Fruit fly (Drosophila melanogaster) whole organism, embryonic: ENCODE measurements around the gene CG16978.

Source experiments
- Asciz ChIP-seq: fragments of 200-800 bp; sonication (Bioruptor generic); optimal IDR thresholded peaks from 2 replicates; lab custom pipeline; 2017; ENCODE audit warnings: missing biosample characterization, mild to moderate bottlenecking, missing genetic modification characterization, missing genetic modification reagents
- Atf6 ChIP-seq: fragments of 200-800 bp; sonication (Bioruptor generic); IDR thresholded peaks from 2 replicates; pipeline ENCODE4 v1.3.6; 2022; ENCODE audit warnings: missing biosample characterization, missing genetic modification characterization
- BEAF-32 ChIP-seq: fragments of 200-800 bp; sonication (Bioruptor generic); optimal IDR thresholded peaks from 3 replicates; lab custom pipeline; 2017; ENCODE audit warnings: missing biosample characterization, missing genetic modification characterization, mild to moderate bottlenecking, moderate library complexity, missing genetic modification reagents
- Blimp-1 ChIP-seq: fragments of 200-800 bp; sonication (Bioruptor generic); optimal IDR thresholded peaks from 3 replicates; lab custom pipeline; 2018; ENCODE audit warnings: missing biosample characterization, missing genetic modification characterization, mild to moderate bottlenecking, moderate library complexity, missing genetic modification reagents
- C15 ChIP-seq: fragments of 200-800 bp; sonication (Bioruptor generic); IDR thresholded peaks from 3 replicates; pipeline ENCODE4 v1.3.6; 2022; ENCODE audit warnings: missing biosample characterization, missing genetic modification characterization
- CG1024 ChIP-seq: fragments of 200-800 bp; sonication (Bioruptor generic); IDR thresholded peaks from 2 replicates; pipeline ENCODE4 v1.3.6; 2022; ENCODE audit warnings: missing biosample characterization, missing genetic modification characterization
- CG10267 ChIP-seq: fragments of 200-800 bp; sonication (Bioruptor generic); optimal IDR thresholded peaks from 2 replicates; lab custom pipeline; 2018; ENCODE audit warnings: missing biosample characterization, mild to moderate bottlenecking, missing genetic modification characterization, moderate library complexity
- CG10321 ChIP-seq: fragments of 200-800 bp; sonication (Bioruptor generic); IDR thresholded peaks from 2 replicates; pipeline ENCODE4 v1.3.6; 2022; ENCODE audit warnings: missing biosample characterization, missing genetic modification characterization
- CG10654 ChIP-seq: fragments of 200-800 bp; sonication (Bioruptor generic); optimal IDR thresholded peaks from 2 replicates; lab custom pipeline; 2016; ENCODE audit warnings: missing biosample characterization, missing genetic modification characterization
- CG13296 ChIP-seq: fragments of 200-800 bp; sonication (Bioruptor generic); optimal IDR thresholded peaks from 3 replicates; lab custom pipeline; 2018; ENCODE audit warnings: missing biosample characterization, mild to moderate bottlenecking, missing genetic modification characterization
- CG14050 ChIP-seq: fragments of 200-800 bp; sonication (Bioruptor generic); IDR thresholded peaks from 3 replicates; pipeline ENCODE4 v1.3.6; 2022; ENCODE audit warnings: missing biosample characterization, missing genetic modification characterization
- CG15269 ChIP-seq: fragments of 200-800 bp; sonication (Bioruptor generic); optimal IDR thresholded peaks from 2 replicates; lab custom pipeline; 2018; ENCODE audit warnings: missing biosample characterization, mild to moderate bottlenecking, missing genetic modification characterization, moderate library complexity
- CG17359 ChIP-seq: fragments of 200-800 bp; sonication (Bioruptor generic); optimal IDR thresholded peaks from 3 replicates; lab custom pipeline; 2018; ENCODE audit warnings: missing biosample characterization, mild to moderate bottlenecking, missing genetic modification characterization, moderate library complexity
- CG2120 ChIP-seq: fragments of 200-800 bp; sonication (Bioruptor generic); optimal IDR thresholded peaks from 3 replicates; lab custom pipeline; 2016; ENCODE audit warnings: missing biosample characterization, missing genetic modification characterization
- CG30020 ChIP-seq: fragments of 200-800 bp; optimal IDR thresholded peaks from 2 replicates; lab custom pipeline; 2019; ENCODE audit warnings: missing biosample characterization, mild to moderate bottlenecking, missing genetic modification characterization, moderate library complexity
- CG32767 ChIP-seq: fragments of 200-800 bp; sonication (Bioruptor generic); IDR thresholded peaks from 2 replicates; pipeline ENCODE4 v1.3.6; 2022; ENCODE audit warnings: missing biosample characterization, missing genetic modification characterization
- CG3407 ChIP-seq: fragments of 200-800 bp; sonication (Bioruptor generic); optimal IDR thresholded peaks from 2 replicates; lab custom pipeline; 2018; ENCODE audit warnings: missing biosample characterization, mild to moderate bottlenecking, missing genetic modification characterization
- CG42726 ChIP-seq: fragments of 200-800 bp; sonication (Bioruptor generic); IDR thresholded peaks from 2 replicates; pipeline ENCODE4 v1.3.6; 2022; ENCODE audit warnings: missing biosample characterization, missing genetic modification characterization; ENCODE audit not compliant: partially characterized antibody
- CG6175 ChIP-seq: fragments of 200-800 bp; sonication (Bioruptor generic); IDR thresholded peaks from 3 replicates; pipeline ENCODE4 v1.3.6; 2022; ENCODE audit warnings: missing biosample characterization, missing genetic modification characterization
- CG7372 ChIP-seq: fragments of 200-800 bp; sonication (Bioruptor generic); IDR thresholded peaks from 2 replicates; pipeline ENCODE4 v1.3.6; 2022; ENCODE audit warnings: missing biosample characterization, missing genetic modification characterization
- CG8924 ChIP-seq: fragments of 200-800 bp; optimal IDR thresholded peaks from 3 replicates; lab custom pipeline; 2019; ENCODE audit warnings: missing biosample characterization, mild to moderate bottlenecking, missing genetic modification characterization, moderate library complexity
- CHES-1-like ChIP-seq: fragments of 200-800 bp; sonication (Bioruptor generic); optimal IDR thresholded peaks from 2 replicates; lab custom pipeline; 2016; ENCODE audit warnings: missing biosample characterization, missing genetic modification characterization
- CkIIα-i1 ChIP-seq: fragments of 200-800 bp; sonication (Bioruptor generic); IDR thresholded peaks from 2 replicates; pipeline ENCODE4 v1.3.6; 2022; ENCODE audit warnings: missing biosample characterization, missing genetic modification characterization
- CoRest ChIP-seq: fragments of 200-800 bp; sonication (Bioruptor generic); optimal IDR thresholded peaks from 3 replicates; lab custom pipeline; 2018; ENCODE audit warnings: missing biosample characterization, mild to moderate bottlenecking, missing genetic modification characterization, moderate library complexity
- Dek ChIP-seq: fragments of 200-800 bp; sonication (Bioruptor generic); optimal IDR thresholded peaks from 3 replicates; lab custom pipeline; 2019; ENCODE audit warnings: missing biosample characterization, mild to moderate bottlenecking, missing genetic modification characterization, moderate library complexity
- Doc2 ChIP-seq: fragments of 200-800 bp; sonication (Bioruptor generic); IDR thresholded peaks from 2 replicates; pipeline ENCODE4 v1.3.6; 2022; ENCODE audit warnings: missing biosample characterization, missing genetic modification characterization
- Lpt ChIP-seq: fragments of >200 bp; optimal IDR thresholded peaks from 2 replicates; lab custom pipeline; 2018; ENCODE audit warnings: missing biosample characterization, missing genetic modification characterization
- MTF-1 ChIP-seq: fragments of 200-800 bp; sonication (Bioruptor generic); optimal IDR thresholded peaks from 2 replicates; lab custom pipeline; 2018; ENCODE audit warnings: missing biosample characterization, mild to moderate bottlenecking, missing genetic modification characterization, borderline replicate concordance
- Mrtf ChIP-seq: fragments of 200-800 bp; sonication (Bioruptor generic); IDR thresholded peaks from 3 replicates; pipeline ENCODE4 v1.3.6; 2022; ENCODE audit warnings: missing biosample characterization, missing genetic modification characterization
- Myb ChIP-seq: fragments of 200-800 bp; sonication (Bioruptor generic); optimal IDR thresholded peaks from 2 replicates; lab custom pipeline; 2016; ENCODE audit warnings: missing biosample characterization, missing genetic modification characterization
- NC2β ChIP-seq: fragments of 200-800 bp; sonication (Bioruptor generic); optimal IDR thresholded peaks from 2 replicates; lab custom pipeline; 2016; ENCODE audit warnings: missing biosample characterization, missing genetic modification characterization
- NFAT ChIP-seq: fragments of 200-800 bp; sonication (Bioruptor generic); IDR thresholded peaks from 2 replicates; pipeline ENCODE4 v1.3.6; 2022; ENCODE audit warnings: missing biosample characterization, missing genetic modification characterization
- Opbp ChIP-seq: fragments of 200-800 bp; sonication (Bioruptor generic); IDR thresholded peaks from 3 replicates; pipeline ENCODE4 v1.3.6; 2022; ENCODE audit warnings: missing biosample characterization, missing genetic modification characterization; ENCODE audit not compliant: partially characterized antibody
- Rx ChIP-seq: fragments of 200-800 bp; sonication (Bioruptor generic); IDR thresholded peaks from 2 replicates; pipeline ENCODE4 v1.3.6; 2022; ENCODE audit warnings: missing biosample characterization, missing genetic modification characterization
- Scr ChIP-seq: fragments of 200-800 bp; sonication (Bioruptor generic); IDR thresholded peaks from 2 replicates; pipeline ENCODE4 v1.3.6; 2022; ENCODE audit warnings: missing biosample characterization, missing genetic modification characterization; ENCODE audit not compliant: partially characterized antibody
- Sox102F ChIP-seq: fragments of 200-800 bp; sonication (Bioruptor generic); optimal IDR thresholded peaks from 2 replicates; lab custom pipeline; 2018; ENCODE audit warnings: missing biosample characterization, mild to moderate bottlenecking, missing genetic modification characterization, moderate library complexity
- YL-1 ChIP-seq: fragments of 200-800 bp; sonication (Bioruptor generic); optimal IDR thresholded peaks from 3 replicates; lab custom pipeline; 2017; ENCODE audit warnings: missing biosample characterization, mild to moderate bottlenecking, missing genetic modification characterization
- bbx ChIP-seq: fragments of 200-800 bp; sonication (Bioruptor generic); IDR thresholded peaks from 2 replicates; pipeline ENCODE4 v1.3.6; 2022; ENCODE audit warnings: missing biosample characterization, missing genetic modification characterization; ENCODE audit not compliant: partially characterized antibody
- danr ChIP-seq: fragments of 200-800 bp; sonication (Bioruptor generic); IDR thresholded peaks from 2 replicates; pipeline ENCODE4 v1.3.6; 2022; ENCODE audit warnings: missing biosample characterization, missing genetic modification characterization
- dm ChIP-seq: fragments of 200-800 bp; sonication (Bioruptor generic); optimal IDR thresholded peaks from 3 replicates; lab custom pipeline; 2016; ENCODE audit warnings: missing biosample characterization, missing genetic modification characterization
- ken ChIP-seq: fragments of 200-800 bp; sonication (Bioruptor generic); IDR thresholded peaks from 3 replicates; pipeline ENCODE4 v1.3.6; 2022; ENCODE audit warnings: missing biosample characterization, missing genetic modification characterization
- nerfin-1 ChIP-seq: fragments of 200-800 bp; sonication (Bioruptor generic); optimal IDR thresholded peaks from 3 replicates; lab custom pipeline; 2019; ENCODE audit warnings: missing biosample characterization, mild to moderate bottlenecking, missing genetic modification characterization, moderate library complexity
- peb ChIP-seq: fragments of 200-800 bp; sonication (Bioruptor generic); IDR thresholded peaks from 2 replicates; pipeline ENCODE4 v1.3.6; 2022; ENCODE audit warnings: missing biosample characterization, missing genetic modification characterization
- row ChIP-seq: fragments of 200-800 bp; sonication (Bioruptor generic); IDR thresholded peaks from 3 replicates; pipeline ENCODE4 v1.3.6; 2022; ENCODE audit warnings: missing biosample characterization, missing genetic modification characterization
- sd ChIP-seq: fragments of 200-800 bp; sonication (Bioruptor generic); optimal IDR thresholded peaks from 3 replicates; lab custom pipeline; 2018; ENCODE audit warnings: missing biosample characterization, mild to moderate bottlenecking, missing genetic modification characterization, moderate library complexity
- toy ChIP-seq: fragments of 200-800 bp; sonication (Bioruptor generic); IDR thresholded peaks from 2 replicates; pipeline ENCODE4 v1.3.6; 2022; ENCODE audit warnings: missing biosample characterization, missing genetic modification characterization
- tx ChIP-seq: fragments of 200-800 bp; sonication (Bioruptor generic); optimal IDR thresholded peaks from 2 replicates; lab custom pipeline; 2016; ENCODE audit warnings: missing biosample characterization, missing genetic modification characterization
- vfl ChIP-seq: fragments of 200-800 bp; sonication (Bioruptor generic); optimal IDR thresholded peaks from 2 replicates; lab custom pipeline; 2016; ENCODE audit warnings: missing biosample characterization, missing genetic modification characterization
- zen ChIP-seq: fragments of 200-800 bp; sonication (Bioruptor generic); optimal IDR thresholded peaks from 3 replicates; lab custom pipeline; 2018; ENCODE audit warnings: missing biosample characterization, mild to moderate bottlenecking, missing genetic modification characterization, moderate library complexity
- zfh2 ChIP-seq: fragments of 200-800 bp; sonication (Bioruptor generic); optimal IDR thresholded peaks from 2 replicates; lab custom pipeline; 2016; ENCODE audit warnings: missing biosample characterization, missing genetic modification characterization

CG16978 gene

dm6 chr2L:13176701-13177249, 33.4 kb upstream of the CG16978 start, which contains the start of the genes Sfmbt and CG5439 (continued):
- TF ChIP-seq sd (tag; lab: Kevin White, UChicago) (no peak), CG30020 (peak; percentile 83), zfh2 (peak; percentile 94), CG17359 (tag; lab: Kevin White, UChicago) (no peak), Asciz (GFP tag; lab: Kevin White, UChicago) (no peak), Sox102F (GFP tag; lab: Kevin White, UChicago) (no peak), ken (GFP tag; lab: Robert Waterston, UW) (peak; percentile 42; the same call in 1 of the 3 replicates), BEAF-32 (GFP tag; lab: Kevin White, UChicago) (peak; percentile 72), tx (peak; percentile 75), NC2β (GFP tag; lab: Kevin White, UChicago) (peak; percentile 57), vfl (GFP tag; lab: Kevin White, UChicago) (peak; percentile 56), toy (no peak), CG10267 (tag; lab: Kevin White, UChicago) (peak; percentile 97), dm (GFP tag; lab: Kevin White, UChicago) (peak; percentile 65), CG10321 (GFP tag; lab: Robert Waterston, UW) (no peak), Doc2 (GFP tag; lab: Robert Waterston, UW) (no peak), CG7372 (GFP tag; lab: Robert Waterston, UW) (peak; percentile 46; the same call in 1 of the 2 replicates), CG8924 (tag; lab: Kevin White, UChicago) (peak; percentile 80), row (GFP tag; lab: Robert Waterston, UW) (peak; percentile 94), Myb (GFP tag; lab: Kevin White, UChicago) (peak; percentile 58), CG10654 (GFP tag; lab: Kevin White, UChicago) (peak; percentile 67), CHES-1-like (GFP tag; lab: Kevin White, UChicago) (peak; percentile 81), CoRest (tag; lab: Kevin White, UChicago) (peak; percentile 70), Scr (GFP tag; lab: Robert Waterston, UW) (peak; percentile 53; the same call in 1 of the 2 replicates), CG3407 (GFP tag; lab: Kevin White, UChicago) (no peak), MTF-1 (GFP tag; lab: Kevin White, UChicago) (no peak), C15 (GFP tag; lab: Robert Waterston, UW) (no peak), zen (tag; lab: Kevin White, UChicago) (peak; percentile 77), CG1024 (no peak; the same call in 1 of the 2 replicates), CkIIα-i1 (GFP tag; lab: Robert Waterston, UW) (no peak), CG32767 (GFP tag; lab: Robert Waterston, UW) (no peak), CG15269 (tag; lab: Kevin White, UChicago) (no peak), NFAT (peak; percentile 73), CG2120 (peak; percentile 92), CG14050 (GFP tag; lab: Robert Waterston, UW) (no peak), Atf6 (GFP tag; lab: Robert Waterston, UW) (peak; percentile 53; the same call in 1 of the 2 replicates), Lpt (GFP tag; lab: Kevin White, UChicago) (no peak), Blimp-1 (GFP tag; lab: Kevin White, UChicago) (no peak), bbx (no peak), CG42726 (peak; percentile 49; the same call in 1 of the 2 replicates), danr (GFP tag; lab: Robert Waterston, UW) (no peak), peb (0 out of 2 replicates have a peak, but pooled peaks have one; percentile 28), nerfin-1 (tag; lab: Kevin White, UChicago) (peak; percentile 60), CG6175 (GFP tag; lab: Robert Waterston, UW) (peak; percentile 50; the same call in 1 of the 3 replicates), Rx (GFP tag; lab: Robert Waterston, UW) (no peak; the same call in 1 of the 2 replicates), Opbp (GFP tag; lab: Robert Waterston, UW) (peak; percentile 66; the same call in 2 of the 3 replicates), Dek (tag; lab: Kevin White, UChicago) (peak; percentile 74), Mrtf (peak; percentile 70), CG13296 (GFP tag; lab: Kevin White, UChicago) (no peak), YL-1 (GFP tag; lab: Kevin White, UChicago) (peak; percentile 94)
